Worm (Caenorhabditis elegans): ENCODE data around the gene wee-1.1.

DNA sequence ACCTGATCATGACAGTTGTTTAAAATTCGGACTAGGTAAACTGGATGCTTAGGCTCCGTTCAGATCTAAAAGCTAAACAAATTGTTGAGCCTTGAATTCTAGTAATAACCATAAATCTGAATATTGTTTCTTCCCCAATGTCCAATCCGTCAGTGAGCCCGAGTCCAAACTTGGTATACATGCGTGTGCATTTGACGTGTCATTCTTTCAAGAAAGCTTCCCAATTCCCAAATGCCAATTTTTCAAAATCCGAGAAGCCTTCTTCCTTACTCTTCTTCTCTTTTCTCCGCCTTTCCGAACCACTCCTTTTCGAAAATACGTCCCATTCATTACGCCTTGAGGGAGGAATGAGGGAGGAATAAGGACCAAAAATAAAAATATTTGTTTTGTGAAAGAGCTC, 6.7 kb downstream of the wee-1.1 start:
- TF ChIP-seq nhr-11 (tag; optimal IDR thresholded peaks at IDR 0.05) (no peak), zip-5 (tag; optimal IDR thresholded peaks at IDR 0.05) (no peak), ceh-22 (tag; optimal IDR thresholded peaks at IDR 0.05) (no peak), ama-1 (optimal IDR thresholded peaks at IDR 0.05) (no peak), pha-4 (tag; optimal IDR thresholded peaks at IDR 0.05) (no peak), syd-9 (tag; optimal IDR thresholded peaks at IDR 0.05) (no peak), pat-9 (tag; optimal IDR thresholded peaks at IDR 0.05) (no peak), unc-55 (GFP tag; optimal IDR thresholded peaks at IDR 0.05) (no peak), ceh-30 (tag; optimal IDR thresholded peaks at IDR 0.05) (no peak), gmeb-2 (tag; optimal IDR thresholded peaks at IDR 0.05) (no peak), tbx-2 (tag; optimal IDR thresholded peaks at IDR 0.05) (no peak), unc-3 (GFP tag; conservative IDR thresholded peaks at IDR 0.05) (no peak), unc-3 (tag; optimal IDR thresholded peaks at IDR 0.05) (no peak)
